Fruit fly (Drosophila melanogaster) whole organism, embryonic: Measurements from ENCODE around the gene Catsup.

ENCODE experiments used
- CG10321 ChIP-seq: fragments of 200-800 bp; sonication (Bioruptor generic); IDR thresholded peaks from 2 replicates; pipeline ENCODE4 v1.3.6; 2022; ENCODE audit warnings: missing biosample characterization, missing genetic modification characterization
- CG12071 ChIP-seq: fragments of 200-800 bp; sonication (Bioruptor generic); optimal IDR thresholded peaks from 3 replicates; lab custom pipeline; 2018; ENCODE audit warnings: missing biosample characterization, mild to moderate bottlenecking, missing genetic modification characterization
- CG14050 ChIP-seq: fragments of 200-800 bp; sonication (Bioruptor generic); IDR thresholded peaks from 3 replicates; pipeline ENCODE4 v1.3.6; 2022; ENCODE audit warnings: missing biosample characterization, missing genetic modification characterization
- CG14710 ChIP-seq: fragments of 200-800 bp; sonication (Bioruptor generic); optimal IDR thresholded peaks from 3 replicates; lab custom pipeline; 2019; ENCODE audit warnings: missing biosample characterization, mild to moderate bottlenecking, missing genetic modification characterization, moderate library complexity
- CG14860 ChIP-seq: fragments of 200-800 bp; sonication (Bioruptor generic); IDR thresholded peaks from 3 replicates; pipeline ENCODE4 v1.3.6; 2022; ENCODE audit warnings: missing biosample characterization, missing genetic modification characterization; ENCODE audit not compliant: partially characterized antibody
- CG15601 ChIP-seq: fragments of 200-800 bp; sonication (Bioruptor generic); optimal IDR thresholded peaks from 3 replicates; lab custom pipeline; 2019; ENCODE audit warnings: missing biosample characterization, mild to moderate bottlenecking, missing genetic modification characterization, moderate library complexity
- CG17359 ChIP-seq: fragments of 200-800 bp; sonication (Bioruptor generic); optimal IDR thresholded peaks from 3 replicates; lab custom pipeline; 2018; ENCODE audit warnings: missing biosample characterization, mild to moderate bottlenecking, missing genetic modification characterization, moderate library complexity
- CG17361 ChIP-seq: fragments of 200-800 bp; sonication (Bioruptor generic); IDR thresholded peaks from 3 replicates; pipeline ENCODE4 v1.3.6; 2022; ENCODE audit warnings: missing biosample characterization, missing genetic modification characterization
- CG17829 ChIP-seq: fragments of 200-800 bp; optimal IDR thresholded peaks from 2 replicates; lab custom pipeline; 2019; ENCODE audit warnings: missing biosample characterization, mild to moderate bottlenecking, missing genetic modification characterization, moderate library complexity
- CG3065 ChIP-seq: fragments of 200-800 bp; sonication (Bioruptor generic); optimal IDR thresholded peaks from 2 replicates; lab custom pipeline; 2016; ENCODE audit warnings: missing biosample characterization, missing genetic modification characterization
- CG32532 ChIP-seq: fragments of 200-800 bp; sonication (Bioruptor generic); IDR thresholded peaks from 2 replicates; pipeline ENCODE4 v1.3.6; 2022; ENCODE audit warnings: missing biosample characterization, missing genetic modification characterization
- CG5180 ChIP-seq: fragments of 200-800 bp; sonication (Bioruptor generic); optimal IDR thresholded peaks from 3 replicates; lab custom pipeline; 2017; ENCODE audit warnings: missing biosample characterization, missing genetic modification characterization, mild to moderate bottlenecking, moderate library complexity, missing genetic modification reagents
- CG6689 ChIP-seq: fragments of 200-800 bp; sonication (Bioruptor generic); IDR thresholded peaks from 2 replicates; pipeline ENCODE4 v1.3.6; 2022; ENCODE audit warnings: missing biosample characterization, missing genetic modification characterization
- CG7987 ChIP-seq: fragments of 200-800 bp; sonication (Bioruptor generic); optimal IDR thresholded peaks from 2 replicates; lab custom pipeline; 2018; ENCODE audit warnings: missing biosample characterization, mild to moderate bottlenecking, missing genetic modification characterization, moderate library complexity
- CG9437 ChIP-seq: fragments of 200-800 bp; sonication (Bioruptor generic); optimal IDR thresholded peaks from 2 replicates; lab custom pipeline; 2018; ENCODE audit warnings: missing biosample characterization, mild to moderate bottlenecking, missing genetic modification characterization
- Camta ChIP-seq: fragments of 200-800 bp; sonication (Bioruptor generic); optimal IDR thresholded peaks from 2 replicates; lab custom pipeline; 2016; ENCODE audit warnings: missing biosample characterization, missing genetic modification characterization
- CrebB ChIP-seq: fragments of 200-800 bp; sonication (Bioruptor generic); optimal IDR thresholded peaks from 3 replicates; lab custom pipeline; 2018; ENCODE audit warnings: missing biosample characterization, mild to moderate bottlenecking, missing genetic modification characterization
- Deaf1 ChIP-seq: fragments of 200-800 bp; optimal IDR thresholded peaks from 3 replicates; lab custom pipeline; 2019; ENCODE audit warnings: missing biosample characterization, mild to moderate bottlenecking, missing genetic modification characterization, moderate library complexity
- Dek ChIP-seq: fragments of 200-800 bp; sonication (Bioruptor generic); optimal IDR thresholded peaks from 3 replicates; lab custom pipeline; 2019; ENCODE audit warnings: missing biosample characterization, mild to moderate bottlenecking, missing genetic modification characterization, moderate library complexity
- Drgx ChIP-seq: fragments of 200-800 bp; sonication (Bioruptor generic); IDR thresholded peaks from 2 replicates; pipeline ENCODE4 v1.3.6; 2022; ENCODE audit warnings: missing biosample characterization, missing genetic modification characterization
- GATAe ChIP-seq: fragments of 200-800 bp; sonication (Bioruptor generic); conservative IDR thresholded peaks from 2 replicates; pipeline ENCODE4 v1.3.6; 2022; ENCODE audit warnings: missing biosample characterization, missing genetic modification characterization
- Gsc ChIP-seq: fragments of 200-800 bp; sonication (Bioruptor generic); IDR thresholded peaks from 2 replicates; pipeline ENCODE4 v1.3.6; 2022; ENCODE audit warnings: missing biosample characterization, missing genetic modification characterization
- H15 ChIP-seq: fragments of 200-800 bp; sonication (Bioruptor generic); IDR thresholded peaks from 3 replicates; pipeline ENCODE4 v1.3.6; 2022; ENCODE audit warnings: missing biosample characterization, missing genetic modification characterization
- Lim3 ChIP-seq: fragments of 200-800 bp; sonication (Bioruptor generic); IDR thresholded peaks from 2 replicates; pipeline ENCODE4 v1.3.6; 2022; ENCODE audit warnings: missing biosample characterization, missing genetic modification characterization
- NFAT ChIP-seq: fragments of 200-800 bp; sonication (Bioruptor generic); IDR thresholded peaks from 2 replicates; pipeline ENCODE4 v1.3.6; 2022; ENCODE audit warnings: missing biosample characterization, missing genetic modification characterization
- Nf-YB ChIP-seq: fragments of 200-800 bp; sonication (Bioruptor generic); optimal IDR thresholded peaks from 3 replicates; lab custom pipeline; 2019; ENCODE audit warnings: missing biosample characterization, mild to moderate bottlenecking, missing genetic modification characterization, moderate library complexity
- PHDP ChIP-seq: fragments of 200-800 bp; sonication (Bioruptor generic); optimal IDR thresholded peaks from 3 replicates; lab custom pipeline; 2018; ENCODE audit warnings: missing biosample characterization, mild to moderate bottlenecking, missing genetic modification characterization, moderate library complexity
- Six4 ChIP-seq: fragments of 200-800 bp; sonication (Bioruptor generic); optimal IDR thresholded peaks from 2 replicates; lab custom pipeline; 2016; ENCODE audit warnings: missing biosample characterization, missing genetic modification characterization
- Tbp ChIP-seq: fragments of >200 bp; optimal IDR thresholded peaks from 2 replicates; lab custom pipeline; 2018; ENCODE audit warnings: missing biosample characterization, missing genetic modification characterization
- al ChIP-seq: fragments of 200-800 bp; sonication (Bioruptor generic); IDR thresholded peaks from 2 replicates; pipeline ENCODE4 v1.3.6; 2022; ENCODE audit warnings: missing biosample characterization, missing genetic modification characterization
- bigmax ChIP-seq: fragments of 200-800 bp; sonication (Bioruptor generic); optimal IDR thresholded peaks from 2 replicates; lab custom pipeline; 2018; ENCODE audit warnings: missing biosample characterization, mild to moderate bottlenecking, missing genetic modification characterization
- br ChIP-seq: fragments of >200 bp; optimal IDR thresholded peaks from 2 replicates; lab custom pipeline; 2017
- crc ChIP-seq: fragments of 200-800 bp; sonication (Bioruptor generic); optimal IDR thresholded peaks from 2 replicates; lab custom pipeline; 2016; ENCODE audit warnings: missing biosample characterization, missing genetic modification characterization
- danr ChIP-seq: fragments of 200-800 bp; sonication (Bioruptor generic); IDR thresholded peaks from 2 replicates; pipeline ENCODE4 v1.3.6; 2022; ENCODE audit warnings: missing biosample characterization, missing genetic modification characterization
- emc ChIP-seq: fragments of 200-800 bp; sonication (Bioruptor generic); optimal IDR thresholded peaks from 2 replicates; lab custom pipeline; 2016; ENCODE audit warnings: missing biosample characterization, missing genetic modification characterization
- fd3F ChIP-seq: fragments of 200-800 bp; sonication (Bioruptor generic); optimal IDR thresholded peaks from 2 replicates; lab custom pipeline; 2018; ENCODE audit warnings: missing biosample characterization, mild to moderate bottlenecking, missing genetic modification characterization, moderate library complexity
- fu2 ChIP-seq: fragments of 200-800 bp; sonication (Bioruptor generic); optimal IDR thresholded peaks from 2 replicates; lab custom pipeline; 2016; ENCODE audit warnings: missing biosample characterization, missing genetic modification characterization
- gsb-n ChIP-seq: fragments of 200-800 bp; sonication (Bioruptor generic); optimal IDR thresholded peaks from 3 replicates; lab custom pipeline; 2018; ENCODE audit warnings: missing biosample characterization, mild to moderate bottlenecking, missing genetic modification characterization
- hb ChIP-seq: fragments of 200-800 bp; sonication (Bioruptor generic); IDR thresholded peaks from 3 replicates; pipeline ENCODE4 v1.3.6; 2022; ENCODE audit warnings: missing biosample characterization, missing genetic modification characterization; ENCODE audit not compliant: partially characterized antibody
- lov ChIP-seq, 2 experiments: fragments of 200-800 bp in 1 of 2; fragments of >200 bp in 1 of 2; sonication (Bioruptor generic) in 1 of 2; IDR thresholded peaks in 1 of 2; optimal IDR thresholded peaks in 1 of 2; 2 replicates in 1 of 2; 3 replicates in 1 of 2; pipeline versions ENCODE4 v1.3.6 to Lab custom; 2017 to 2022; ENCODE audit warnings: missing biosample characterization in 1 of 2, missing genetic modification characterization in 1 of 2
- onecut ChIP-seq: fragments of 200-800 bp; sonication (Bioruptor generic); IDR thresholded peaks from 2 replicates; pipeline ENCODE4 v1.3.6; 2022; ENCODE audit warnings: missing biosample characterization, missing genetic modification characterization
- prd ChIP-seq, 3 experiments: fragments of >200 bp in 2 of 3; fragments of 200-800 bp in 1 of 3; sonication (Bioruptor generic) in 1 of 3; optimal IDR thresholded peaks in 2 of 3; IDR thresholded peaks in 1 of 3; 2 replicates in 2 of 3; 3 replicates in 1 of 3; pipeline versions ENCODE4 v1.3.6 to Lab custom; 2017 to 2022; ENCODE audit warnings: missing biosample characterization in 1 of 3, missing genetic modification characterization in 1 of 3
- pros ChIP-seq: fragments of 200-800 bp; sonication (Bioruptor generic); optimal IDR thresholded peaks from 3 replicates; lab custom pipeline; 2019; ENCODE audit warnings: missing biosample characterization, mild to moderate bottlenecking, missing genetic modification characterization, moderate library complexity
- pzg ChIP-seq: fragments of 200-800 bp; sonication (Bioruptor generic); optimal IDR thresholded peaks from 3 replicates; lab custom pipeline; 2018; ENCODE audit warnings: missing biosample characterization, mild to moderate bottlenecking, missing genetic modification characterization, moderate library complexity
- slou ChIP-seq: fragments of 200-800 bp; sonication (Bioruptor generic); optimal IDR thresholded peaks from 3 replicates; lab custom pipeline; 2016; ENCODE audit warnings: missing biosample characterization, missing genetic modification characterization
- sob ChIP-seq: fragments of 200-800 bp; sonication (Bioruptor generic); IDR thresholded peaks from 2 replicates; pipeline ENCODE4 v1.3.6; 2022; ENCODE audit warnings: missing biosample characterization, missing genetic modification characterization
- unc-4 ChIP-seq: fragments of 200-800 bp; sonication (Bioruptor generic); IDR thresholded peaks from 2 replicates; pipeline ENCODE4 v1.3.6; 2022; ENCODE audit warnings: missing biosample characterization, missing genetic modification characterization; ENCODE audit not compliant: partially characterized antibody
- wdn ChIP-seq: fragments of 200-800 bp; sonication (Bioruptor generic); IDR thresholded peaks from 2 replicates; pipeline ENCODE4 v1.3.6; 2022; ENCODE audit warnings: missing biosample characterization, missing genetic modification characterization
- yki ChIP-seq: fragments of >200 bp; optimal IDR thresholded peaks from 3 replicates; lab custom pipeline; 2018
- z ChIP-seq: fragments of 200-800 bp; sonication (Bioruptor generic); IDR thresholded peaks from 3 replicates; pipeline ENCODE4 v1.3.6; 2022; ENCODE audit warnings: missing biosample characterization, missing genetic modification characterization
- zf30C ChIP-seq: fragments of 200-800 bp; sonication (Bioruptor generic); optimal IDR thresholded peaks from 3 replicates; lab custom pipeline; 2018; ENCODE audit warnings: missing biosample characterization, mild to moderate bottlenecking, missing genetic modification characterization

The Catsup gene

dm6 chr2L:19063090-19063692 is 21.5 kb downstream of the Catsup start, which contains the start of gene Dus4 (continued):
- TF ChIP-seq fu2 (GFP tag; lab: Kevin White, UChicago) (no peak), PHDP (no peak), pzg (GFP tag; lab: Kevin White, UChicago) (peak; percentile 28), yki (lab: Kevin White, UChicago) (no peak), br (lab: Kevin White, UChicago) (no peak), CG15601 (no peak), CG32532 (no peak), gsb-n (tag; lab: Kevin White, UChicago) (no peak), CG3065 (GFP tag; lab: Kevin White, UChicago) (no peak), lov (optimal IDR thresholded peaks at IDR 0.05; lab: Kevin White, UChicago) (no peak), lov (GFP tag; IDR thresholded peaks at IDR 0.05; lab: Robert Waterston, UW) (no peak), Deaf1 (tag; lab: Kevin White, UChicago) (no peak), wdn (GFP tag; lab: Robert Waterston, UW) (no peak), zf30C (GFP tag; lab: Kevin White, UChicago) (no peak), CG14710 (tag; lab: Kevin White, UChicago) (no peak), GATAe (GFP tag; lab: Robert Waterston, UW) (no peak), CG17361 (no peak), CG14050 (GFP tag; lab: Robert Waterston, UW) (no peak), CG14860 (GFP tag; lab: Robert Waterston, UW) (peak; percentile 88), CG12071 (GFP tag; lab: Kevin White, UChicago) (no peak), Tbp (GFP tag; lab: Kevin White, UChicago) (no peak), CrebB (no peak), Lim3 (no peak), z (GFP tag; lab: Robert Waterston, UW) (no peak), Camta (GFP tag; lab: Kevin White, UChicago) (no peak), Dek (tag; lab: Kevin White, UChicago) (no peak), crc (no peak), hb (GFP tag; lab: Robert Waterston, UW) (peak; percentile 93), CG10321 (GFP tag; lab: Robert Waterston, UW) (no peak), prd (optimal IDR thresholded peaks at IDR 0.05; lab: Kevin White, UChicago) (no peak), prd (GFP tag; IDR thresholded peaks at IDR 0.05; lab: Robert Waterston, UW) (no peak), emc (GFP tag; lab: Kevin White, UChicago) (no peak), H15 (no peak), bigmax (GFP tag; lab: Kevin White, UChicago) (no peak), CG17829 (tag; lab: Kevin White, UChicago) (no peak), Drgx (GFP tag; lab: Robert Waterston, UW) (no peak), Nf-YB (GFP tag; lab: Kevin White, UChicago) (no peak), CG9437 (GFP tag; lab: Kevin White, UChicago) (no peak), danr (GFP tag; lab: Robert Waterston, UW) (no peak), unc-4 (GFP tag; lab: Robert Waterston, UW) (peak; percentile 70), CG7987 (no peak), CG17359 (tag; lab: Kevin White, UChicago) (no peak), slou (GFP tag; lab: Kevin White, UChicago) (no peak), Six4 (GFP tag; lab: Kevin White, UChicago) (no peak), al (no peak), CG5180 (GFP tag; lab: Kevin White, UChicago) (no peak), onecut (no peak), sob (no peak), pros (GFP tag; lab: Kevin White, UChicago) (no peak), Gsc (GFP tag; lab: Robert Waterston, UW) (no peak), CG6689 (GFP tag; lab: Robert Waterston, UW) (no peak), NFAT (GFP tag; lab: Robert Waterston, UW) (no peak), fd3F (GFP tag; lab: Kevin White, UChicago) (no peak)
